Worm (Caenorhabditis elegans): ENCODE measurements around the gene F17C11.26.

DNA sequence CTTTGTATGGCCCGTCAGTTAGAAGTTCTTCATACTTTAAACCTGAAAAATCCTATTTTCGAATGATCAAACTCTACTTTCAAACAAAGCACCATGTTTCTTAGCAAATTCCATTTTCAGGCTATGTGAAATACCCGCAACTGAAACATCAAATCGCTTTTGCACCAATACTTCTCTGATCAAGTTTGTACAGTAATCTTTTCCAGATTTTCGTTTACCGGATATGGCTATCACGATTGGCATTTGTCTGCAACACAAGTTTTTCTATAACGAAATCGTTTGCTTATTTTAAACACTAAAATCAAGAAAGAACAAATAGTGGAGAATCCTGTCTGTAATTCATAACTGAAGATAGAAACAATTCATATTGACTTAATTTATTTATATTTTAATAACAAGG lies 45.0 kb upstream of the F17C11.26 start, which contains the start of gene F32D8.13:
- TF ChIP-seq nhr-76 (tag; optimal IDR thresholded peaks at IDR 0.05) (no peak), nhr-28 (tag; optimal IDR thresholded peaks at IDR 0.05) (no peak), ham-2 (GFP tag; optimal IDR thresholded peaks at IDR 0.05) (no peak), snpc-4 (tag; optimal IDR thresholded peaks at IDR 0.05) (no peak), pha-4 (tag; optimal IDR thresholded peaks at IDR 0.05) (no peak)
